Fruit fly (Drosophila melanogaster) whole organism, prepupa: ENCODE data around the gene spen.

Experiments
- Blimp-1 ChIP-seq: fragments of 200-800 bp; sonication (Bioruptor generic); optimal IDR thresholded peaks from 3 replicates; lab custom pipeline; 2017; ENCODE audit warnings: missing biosample characterization, missing genetic modification characterization, mild to moderate bottlenecking, moderate library complexity, missing genetic modification reagents
- CG10669 ChIP-seq: fragments of 200-800 bp; sonication (Bioruptor generic); optimal IDR thresholded peaks from 3 replicates; lab custom pipeline; 2018; ENCODE audit warnings: missing biosample characterization, mild to moderate bottlenecking, missing genetic modification characterization, moderate library complexity
- CG11294 ChIP-seq: fragments of 200-800 bp; sonication (Bioruptor generic); IDR thresholded peaks from 2 replicates; pipeline ENCODE4 v1.3.6; 2022; ENCODE audit warnings: missing biosample characterization, missing genetic modification characterization
- CG11762 ChIP-seq: fragments of 200-800 bp; sonication (Bioruptor generic); optimal IDR thresholded peaks from 3 replicates; lab custom pipeline; 2016; ENCODE audit warnings: missing biosample characterization, missing genetic modification characterization; ENCODE audit not compliant: insufficient read depth
- CG11902 ChIP-seq: fragments of 200-800 bp; sonication (Bioruptor generic); optimal IDR thresholded peaks from 3 replicates; lab custom pipeline; 2016; ENCODE audit warnings: missing biosample characterization, missing genetic modification characterization
- CG15336 ChIP-seq: fragments of 200-800 bp; sonication (Bioruptor generic); IDR thresholded peaks from 2 replicates; pipeline ENCODE4 v1.3.6; 2022; ENCODE audit warnings: missing biosample characterization, missing genetic modification characterization
- CG1621 ChIP-seq: fragments of 200-800 bp; sonication (Bioruptor generic); optimal IDR thresholded peaks from 3 replicates; lab custom pipeline; 2018; ENCODE audit warnings: missing biosample characterization, mild to moderate bottlenecking, missing genetic modification characterization
- CG16779 ChIP-seq: fragments of 200-800 bp; sonication (Bioruptor generic); optimal IDR thresholded peaks from 3 replicates; lab custom pipeline; 2017; ENCODE audit warnings: missing biosample characterization, mild to moderate bottlenecking, missing genetic modification characterization
- CG32006 ChIP-seq: fragments of 200-800 bp; sonication (Bioruptor generic); optimal IDR thresholded peaks from 3 replicates; lab custom pipeline; 2017; ENCODE audit warnings: missing biosample characterization, mild to moderate bottlenecking, missing genetic modification characterization
- CG3919 ChIP-seq: fragments of 200-800 bp; sonication (Bioruptor generic); optimal IDR thresholded peaks from 3 replicates; lab custom pipeline; 2016; ENCODE audit warnings: missing biosample characterization, missing genetic modification characterization
- CG4318 ChIP-seq: fragments of 200-800 bp; sonication (Bioruptor generic); optimal IDR thresholded peaks from 3 replicates; lab custom pipeline; 2017; ENCODE audit warnings: missing biosample characterization, mild to moderate bottlenecking, missing genetic modification characterization
- CG6163 ChIP-seq: fragments of 200-800 bp; sonication (Bioruptor generic); IDR thresholded peaks from 3 replicates; pipeline ENCODE4 v1.3.6; 2022; ENCODE audit warnings: missing biosample characterization, missing genetic modification characterization
- CG7368 ChIP-seq: fragments of 200-800 bp; sonication (Bioruptor generic); optimal IDR thresholded peaks from 3 replicates; lab custom pipeline; 2016; ENCODE audit warnings: missing biosample characterization, missing genetic modification characterization
- CG8119 ChIP-seq: fragments of 200-800 bp; sonication (Bioruptor generic); IDR thresholded peaks from 3 replicates; pipeline ENCODE4 v1.3.6; 2022; ENCODE audit warnings: missing biosample characterization, missing genetic modification characterization
- CG8319 ChIP-seq: fragments of 200-800 bp; sonication (Bioruptor generic); optimal IDR thresholded peaks from 3 replicates; lab custom pipeline; 2016; ENCODE audit warnings: missing biosample characterization, missing genetic modification characterization
- CG8632 ChIP-seq: fragments of 200-800 bp; sonication (Bioruptor generic); optimal IDR thresholded peaks from 3 replicates; lab custom pipeline; 2016; ENCODE audit warnings: missing biosample characterization, missing genetic modification characterization
- CG9139 ChIP-seq: fragments of 200-800 bp; sonication (Bioruptor generic); optimal IDR thresholded peaks from 3 replicates; lab custom pipeline; 2017; ENCODE audit warnings: missing biosample characterization, mild to moderate bottlenecking, missing genetic modification characterization
- Eip78C ChIP-seq: fragments of 200-800 bp; sonication (Bioruptor generic); peaks from one replicate; lab custom pipeline; 2016; ENCODE audit warnings: missing biosample characterization, missing genetic modification characterization
- Eip93F ChIP-seq: fragments of 200-800 bp; sonication (Bioruptor generic); optimal IDR thresholded peaks from 2 replicates; lab custom pipeline; 2016; ENCODE audit warnings: missing biosample characterization, mild to moderate bottlenecking, missing genetic modification characterization
- Ets21C ChIP-seq: fragments of 200-800 bp; sonication (Bioruptor generic); optimal IDR thresholded peaks from 3 replicates; lab custom pipeline; 2016; ENCODE audit warnings: missing biosample characterization, missing genetic modification characterization
- Lpt ChIP-seq: fragments of 200-800 bp; sonication (Bioruptor generic); optimal IDR thresholded peaks from 3 replicates; lab custom pipeline; 2016; ENCODE audit warnings: missing biosample characterization, missing genetic modification characterization
- Met ChIP-seq: fragments of 200-800 bp; sonication (Bioruptor generic); optimal IDR thresholded peaks from 3 replicates; lab custom pipeline; 2016; ENCODE audit warnings: missing biosample characterization, missing genetic modification characterization
- Smox ChIP-seq: fragments of 200-800 bp; sonication (Bioruptor generic); optimal IDR thresholded peaks from 3 replicates; lab custom pipeline; 2016; ENCODE audit warnings: missing biosample characterization, missing genetic modification characterization
- acj6 ChIP-seq: fragments of 200-800 bp; sonication (Bioruptor generic); optimal IDR thresholded peaks from 3 replicates; lab custom pipeline; 2016; ENCODE audit warnings: missing biosample characterization, missing genetic modification characterization
- cyc ChIP-seq: fragments of 200-800 bp; sonication (Bioruptor generic); optimal IDR thresholded peaks from 3 replicates; lab custom pipeline; 2016; ENCODE audit warnings: missing biosample characterization, missing genetic modification characterization
- dac ChIP-seq: fragments of 200-800 bp; sonication (Bioruptor generic); optimal IDR thresholded peaks from 2 replicates; lab custom pipeline; 2017; ENCODE audit warnings: missing biosample characterization, mild to moderate bottlenecking, missing genetic modification characterization
- eg ChIP-seq: fragments of 200-800 bp; sonication (Bioruptor generic); IDR thresholded peaks from 3 replicates; pipeline ENCODE4 v1.3.6; 2022; ENCODE audit warnings: missing biosample characterization, missing genetic modification characterization
- esn ChIP-seq: fragments of 200-800 bp; sonication (Bioruptor generic); optimal IDR thresholded peaks from 2 replicates; lab custom pipeline; 2016; ENCODE audit warnings: missing biosample characterization, mild to moderate bottlenecking, missing genetic modification characterization, moderate library complexity
- fd59A ChIP-seq: fragments of 200-800 bp; sonication (Bioruptor generic); optimal IDR thresholded peaks from 2 replicates; lab custom pipeline; 2017; ENCODE audit warnings: missing biosample characterization, mild to moderate bottlenecking, missing genetic modification characterization, missing genetic modification reagents
- fd85E ChIP-seq: fragments of 200-800 bp; sonication (Bioruptor generic); optimal IDR thresholded peaks from 3 replicates; lab custom pipeline; 2016; ENCODE audit warnings: missing biosample characterization, missing genetic modification characterization
- fkh ChIP-seq: fragments of 200-800 bp; sonication (Bioruptor generic); optimal IDR thresholded peaks from 3 replicates; lab custom pipeline; 2017; ENCODE audit warnings: missing biosample characterization, mild to moderate bottlenecking, missing genetic modification characterization, moderate library complexity
- lz ChIP-seq: fragments of 200-800 bp; sonication (Bioruptor generic); optimal IDR thresholded peaks from 3 replicates; lab custom pipeline; 2016; ENCODE audit warnings: missing biosample characterization, missing genetic modification characterization
- salr ChIP-seq, 2 experiments: fragments of 200-800 bp; sonication (Bioruptor generic); optimal IDR thresholded peaks; 3 replicates each; lab custom pipeline; 2016 to 2018; ENCODE audit warnings: missing biosample characterization in 2 of 2, missing genetic modification characterization in 2 of 2, mild to moderate bottlenecking in 1 of 2
- spab ChIP-seq: fragments of 200-800 bp; sonication (Bioruptor generic); optimal IDR thresholded peaks from 2 replicates; lab custom pipeline; 2017; ENCODE audit warnings: missing biosample characterization, mild to moderate bottlenecking, missing genetic modification characterization, missing genetic modification reagents
- ss ChIP-seq, 2 experiments: fragments of 200-800 bp; sonication (Bioruptor generic); optimal IDR thresholded peaks; 2 replicates in 1 of 2; 3 replicates in 1 of 2; lab custom pipeline; 2017 to 2018; ENCODE audit warnings: mild to moderate bottlenecking in 2 of 2, missing biosample characterization in 2 of 2, missing genetic modification characterization in 2 of 2, moderate library complexity in 1 of 2

The spen gene

dm6 chr2L:171499-172250 lies 12.8 kb downstream of the spen start (continued):
- TF ChIP-seq eg (no peak; the same call in 2 of the 3 replicates), CG8319 (no peak), CG32006 (peak; percentile 86), CG4318 (GFP tag; lab: Kevin White, UChicago) (peak; percentile 73), CG11294 (GFP tag; lab: Robert Waterston, UW) (no peak), CG11902 (GFP tag; lab: Kevin White, UChicago) (peak; percentile 26), CG11762 (peak; percentile 23), Met (GFP tag; lab: Kevin White, UChicago) (peak; percentile 51), lz (GFP tag; lab: Kevin White, UChicago) (peak; percentile 45)

dm6 chr2L:175727-176126 lies 16.9 kb downstream of the spen start:
- TF ChIP-seq fkh (GFP tag; lab: Kevin White, UChicago) (peak; percentile 49), salr (GFP tag; optimal IDR thresholded peaks at IDR 0.05; lab: Kevin White, UChicago) (no peak)

- TF ChIP-seq CG1621 (tag; lab: Kevin White, UChicago) (no peak), CG3919 (GFP tag; lab: Kevin White, UChicago) (no peak), Met (GFP tag; lab: Kevin White, UChicago) (no peak), Lpt (GFP tag; lab: Kevin White, UChicago) (no peak), acj6 (GFP tag; lab: Kevin White, UChicago) (no peak), dac (GFP tag; lab: Kevin White, UChicago) (no peak), CG9139 (GFP tag; lab: Kevin White, UChicago) (no peak), ss (GFP tag; optimal IDR thresholded peaks at IDR 0.05; lab: Kevin White, UChicago) (no peak), Ets21C (GFP tag; lab: Kevin White, UChicago) (no peak), CG7368 (GFP tag; lab: Kevin White, UChicago) (no peak), spab (GFP tag; lab: Kevin White, UChicago) (no peak), Smox (GFP tag; lab: Kevin White, UChicago) (no peak), cyc (GFP tag; lab: Kevin White, UChicago) (no peak), CG10669 (GFP tag; lab: Kevin White, UChicago) (no peak), CG15336 (no peak), lz (GFP tag; lab: Kevin White, UChicago) (no peak), Eip93F (GFP tag; lab: Kevin White, UChicago) (no peak), fd59A (GFP tag; lab: Kevin White, UChicago) (no peak), Blimp-1 (GFP tag; lab: Kevin White, UChicago) (no peak), fd85E (GFP tag; lab: Kevin White, UChicago) (no peak)
- TF ChIP-seq, all 60 proteins: peak for 0
Observed at dm6 chr2L:179119-179518, 20.3 kb downstream of the spen start.

DNA sequence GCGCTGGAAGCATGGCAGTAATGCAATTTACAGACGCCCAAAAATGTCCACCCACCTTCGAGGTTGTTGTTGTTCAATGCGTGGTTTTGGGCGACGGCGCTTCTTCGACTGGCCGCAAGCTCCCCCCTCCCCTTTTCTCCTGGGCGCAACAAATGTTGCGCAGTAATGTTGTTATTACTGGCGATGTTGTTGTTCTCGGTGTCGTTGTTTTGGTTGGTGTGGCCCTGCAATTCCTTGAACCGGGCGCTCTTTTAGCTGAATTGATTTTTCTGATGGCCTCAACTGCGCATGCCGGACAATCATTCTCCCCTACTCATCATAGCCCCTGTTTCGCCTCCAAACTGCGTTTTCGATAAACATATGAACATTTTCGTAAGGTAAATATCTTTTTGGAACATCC lies 22.2 kb downstream of the spen start:
- no peak for TF ChIP-seq CG1621 (tag; lab: Kevin White, UChicago)
- no peak for TF ChIP-seq CG3919 (GFP tag; lab: Kevin White, UChicago)
- TF ChIP-seq fd59A (GFP tag; lab: Kevin White, UChicago), result no peak
- TF ChIP-seq CG8632 (GFP tag; lab: Kevin White, UChicago), result no peak
- TF ChIP-seq CG8119 (GFP tag; lab: Robert Waterston, UW), result no peak
- no peak for TF ChIP-seq CG10669 (GFP tag; lab: Kevin White, UChicago)
- TF ChIP-seq fd85E (GFP tag; lab: Kevin White, UChicago), result no peak
- TF ChIP-seq esn (GFP tag; lab: Kevin White, UChicago), result no peak
- no peak for TF ChIP-seq CG6163 (GFP tag; lab: Robert Waterston, UW)
- TF ChIP-seq CG8319, result no peak
- TF ChIP-seq CG16779 (tag; lab: Kevin White, UChicago), result no peak
- TF ChIP-seq dac (GFP tag; lab: Kevin White, UChicago), result no peak
- TF ChIP-seq Eip78C, result no peak
